Worm (Caenorhabditis elegans) whole organism, L1 larva: Measurements from ENCODE around the gene ncs-4.

Experiments used
- C16A3.4 ChIP-seq: fragments of 150-350 bp; optimal IDR thresholded peaks from 2 replicates; lab custom pipeline; 2014; ENCODE audit warnings: missing biosample characterization, missing genetic modification characterization
- C34B4.2 ChIP-seq: sonication (generic microtip); optimal IDR thresholded peaks from 2 replicates; lab custom pipeline; 2017; ENCODE audit warnings: mild to moderate bottlenecking, missing genetic modification characterization, missing compliant biosample characterization
- Y116A8C.19 ChIP-seq: sonication (generic microtip); optimal IDR thresholded peaks from 2 replicates; lab custom pipeline; 2016; ENCODE audit warnings: missing compliant biosample characterization, missing genetic modification characterization, borderline replicate concordance
- aha-1 ChIP-seq: fragments of 150-350 bp; optimal IDR thresholded peaks from 2 replicates; lab custom pipeline; 2014; ENCODE audit warnings: missing biosample characterization, missing genetic modification characterization
- alr-1 ChIP-seq: fragments of 200-800 bp; sonication (Bioruptor generic); optimal IDR thresholded peaks from 2 replicates; lab custom pipeline; 2018; ENCODE audit warnings: borderline replicate concordance, mild to moderate bottlenecking, missing genetic modification characterization, missing compliant biosample characterization
- blmp-1 ChIP-seq: fragments of 150-350 bp; optimal IDR thresholded peaks from 2 replicates; lab custom pipeline; 2014; ENCODE audit warnings: missing biosample characterization, missing genetic modification characterization
- ceh-63 ChIP-seq: fragments of 200-800 bp; sonication (Bioruptor generic); optimal IDR thresholded peaks from 2 replicates; lab custom pipeline; 2018; ENCODE audit warnings: mild to moderate bottlenecking, missing genetic modification characterization, missing compliant biosample characterization
- ceh-8 ChIP-seq: fragments of 200-800 bp; sonication (Bioruptor generic); optimal IDR thresholded peaks from 2 replicates; lab custom pipeline; 2018; ENCODE audit warnings: mild to moderate bottlenecking, missing genetic modification characterization, moderate library complexity, missing compliant biosample characterization
- ceh-82 ChIP-seq, 3 experiments: fragments of 150-350 bp in 1 of 3; sonication (generic microtip) in 2 of 3; optimal IDR thresholded peaks; 2 replicates each; lab custom pipeline; 2014 to 2017; ENCODE audit warnings: missing biosample characterization in 3 of 3, missing genetic modification characterization in 3 of 3
- ceh-88 ChIP-seq: fragments of 200-800 bp; sonication (Bioruptor generic); IDR thresholded peaks from 2 replicates; pipeline ENCODE4 v1.3.6; 2022; ENCODE audit warnings: missing genetic modification characterization, missing compliant biosample characterization
- ces-1 ChIP-seq: fragments of 150-350 bp; optimal IDR thresholded peaks from 2 replicates; lab custom pipeline; 2014; ENCODE audit warnings: missing biosample characterization, missing genetic modification reagents, missing genetic modification characterization
- dpl-1 ChIP-seq, 3 experiments: fragments of 150-350 bp in 2 of 3; sonication (generic microtip) in 1 of 3; optimal IDR thresholded peaks; 2 replicates each; lab custom pipeline; 2014 to 2017; ENCODE audit warnings: missing biosample characterization in 3 of 3, missing genetic modification characterization in 3 of 3, missing genetic modification reagents in 3 of 3
- egl-27 ChIP-seq, 2 experiments: fragments of 150-350 bp in 1 of 2; sonication (generic microtip); optimal IDR thresholded peaks; 3 replicates each; lab custom pipeline; 2017 to 2018; ENCODE audit warnings: missing biosample characterization in 2 of 2, missing genetic modification characterization in 2 of 2, missing genetic modification reagents in 2 of 2
- ets-5 ChIP-seq: fragments of 200-800 bp; sonication (Bioruptor generic); IDR thresholded peaks from 2 replicates; pipeline ENCODE4 v1.3.6; 2022; ENCODE audit warnings: missing genetic modification characterization, missing compliant biosample characterization
- fkh-10 ChIP-seq: sonication (generic microtip); optimal IDR thresholded peaks from 2 replicates; lab custom pipeline; 2017; ENCODE audit warnings: missing biosample characterization, missing genetic modification reagents, missing genetic modification characterization
- fkh-8 ChIP-seq: sonication (generic microtip); optimal IDR thresholded peaks from 2 replicates; lab custom pipeline; 2016; ENCODE audit warnings: mild to moderate bottlenecking, missing genetic modification characterization, missing compliant biosample characterization
- hlh-4 ChIP-seq: sonication (generic microtip); optimal IDR thresholded peaks from 2 replicates; lab custom pipeline; 2016; ENCODE audit warnings: mild to moderate bottlenecking, missing genetic modification characterization, missing compliant biosample characterization
- hpl-2 ChIP-seq: fragments of 150-350 bp; optimal IDR thresholded peaks from 2 replicates; lab custom pipeline; 2014; ENCODE audit warnings: missing biosample characterization, missing genetic modification reagents, missing genetic modification characterization
- irx-1 ChIP-seq: sonication (generic microtip); optimal IDR thresholded peaks from 2 replicates; lab custom pipeline; 2016; ENCODE audit warnings: missing genetic modification characterization, missing compliant biosample characterization
- isw-1 ChIP-seq: fragments of 200-800 bp; sonication (Bioruptor generic); IDR thresholded peaks from 2 replicates; pipeline ENCODE4 v1.3.6; 2022; ENCODE audit warnings: missing genetic modification characterization, missing compliant biosample characterization
- jun-1 ChIP-seq: fragments of 150-350 bp; optimal IDR thresholded peaks from 2 replicates; lab custom pipeline; 2014; ENCODE audit warnings: missing biosample characterization, missing genetic modification reagents, missing genetic modification characterization
- lin-13 ChIP-seq: fragments of 150-350 bp; optimal IDR thresholded peaks from 2 replicates; lab custom pipeline; 2014; ENCODE audit warnings: missing biosample characterization, missing genetic modification reagents, missing genetic modification characterization
- lin-14 ChIP-seq: fragments of 200-800 bp; sonication (Bioruptor generic); optimal IDR thresholded peaks from 2 replicates; lab custom pipeline; 2018; ENCODE audit warnings: mild to moderate bottlenecking, missing genetic modification characterization, moderate library complexity, missing compliant biosample characterization
- lin-15B ChIP-seq: fragments of 150-350 bp; sonication (generic microtip); optimal IDR thresholded peaks from 3 replicates; lab custom pipeline; 2014; ENCODE audit warnings: missing biosample characterization, missing genetic modification characterization
- lin-35 ChIP-seq, 2 experiments: fragments of 150-350 bp; optimal IDR thresholded peaks; 2 replicates each; lab custom pipeline; 2014; ENCODE audit warnings: missing biosample characterization in 2 of 2, missing genetic modification characterization in 2 of 2, missing genetic modification reagents in 2 of 2
- lsy-2 ChIP-seq, 2 experiments: fragments of 150-350 bp; optimal IDR thresholded peaks; 2 replicates each; lab custom pipeline; 2014; ENCODE audit warnings: missing biosample characterization in 2 of 2, missing genetic modification characterization in 2 of 2
- mdl-1 ChIP-seq, 2 experiments: fragments of 150-350 bp; optimal IDR thresholded peaks; 2 replicates each; lab custom pipeline; 2014 to 2017; ENCODE audit warnings: missing biosample characterization in 2 of 2, missing genetic modification characterization in 2 of 2, inconsistent platforms in 1 of 2
- nhr-12 ChIP-seq: sonication (generic microtip); optimal IDR thresholded peaks from 2 replicates; lab custom pipeline; 2017; ENCODE audit warnings: missing biosample characterization, missing genetic modification characterization
- nhr-20 ChIP-seq: sonication (generic microtip); optimal IDR thresholded peaks from 2 replicates; lab custom pipeline; 2016; ENCODE audit warnings: mild to moderate bottlenecking, missing genetic modification characterization, missing compliant biosample characterization
- nhr-237 ChIP-seq: fragments of 150-350 bp; optimal IDR thresholded peaks from 2 replicates; lab custom pipeline; 2014; ENCODE audit warnings: missing biosample characterization, missing genetic modification characterization
- nhr-28 ChIP-seq: fragments of 150-350 bp; optimal IDR thresholded peaks from 2 replicates; lab custom pipeline; 2014; ENCODE audit warnings: missing biosample characterization, missing genetic modification characterization
- nhr-71 ChIP-seq: sonication (generic microtip); optimal IDR thresholded peaks from 2 replicates; lab custom pipeline; 2016; ENCODE audit warnings: mild to moderate bottlenecking, missing genetic modification characterization, moderate library complexity, missing compliant biosample characterization
- nhr-76 ChIP-seq: sonication (generic microtip); optimal IDR thresholded peaks from 2 replicates; lab custom pipeline; 2017; ENCODE audit warnings: missing biosample characterization, missing genetic modification characterization
- nhr-84 ChIP-seq: sonication (generic microtip); optimal IDR thresholded peaks from 2 replicates; lab custom pipeline; 2017; ENCODE audit warnings: missing biosample characterization, missing genetic modification characterization
- pqm-1 ChIP-seq: sonication (generic microtip); optimal IDR thresholded peaks from 3 replicates; lab custom pipeline; 2017; ENCODE audit warnings: missing biosample characterization, missing genetic modification characterization
- skn-1 ChIP-seq: fragments of 150-350 bp; optimal IDR thresholded peaks from 2 replicates; lab custom pipeline; 2014; ENCODE audit warnings: missing biosample characterization, missing genetic modification characterization
- snpc-4 ChIP-seq: fragments of 150-350 bp; optimal IDR thresholded peaks from 2 replicates; lab custom pipeline; 2014; ENCODE audit warnings: missing biosample characterization, missing genetic modification characterization
- sup-37 ChIP-seq: fragments of 200-800 bp; sonication (Bioruptor generic); optimal IDR thresholded peaks from 2 replicates; lab custom pipeline; 2018; ENCODE audit warnings: mild to moderate bottlenecking, missing genetic modification characterization, missing compliant biosample characterization
- tlp-1 ChIP-seq: fragments of 150-350 bp; optimal IDR thresholded peaks from 2 replicates; lab custom pipeline; 2014; ENCODE audit warnings: missing biosample characterization, missing genetic modification characterization
- unc-130 ChIP-seq: fragments of 150-350 bp; optimal IDR thresholded peaks from 2 replicates; lab custom pipeline; 2017; ENCODE audit warnings: missing biosample characterization, missing genetic modification characterization, inconsistent platforms
- unc-62 ChIP-seq: fragments of 150-350 bp; optimal IDR thresholded peaks from 2 replicates; lab custom pipeline; 2014; ENCODE audit warnings: missing biosample characterization, missing genetic modification reagents, missing genetic modification characterization
- unc-86 ChIP-seq: sonication (generic microtip); optimal IDR thresholded peaks from 2 replicates; lab custom pipeline; 2016; ENCODE audit warnings: missing genetic modification characterization, missing compliant biosample characterization
- unc-98 ChIP-seq: fragments of 200-800 bp; sonication (Bioruptor generic); IDR thresholded peaks from 2 replicates; pipeline ENCODE4 v1.3.6; 2022; ENCODE audit warnings: missing genetic modification characterization, missing compliant biosample characterization
- vab-15 ChIP-seq: sonication (generic microtip); optimal IDR thresholded peaks from 2 replicates; lab custom pipeline; 2017; ENCODE audit warnings: missing genotype, mild to moderate bottlenecking, missing genetic modification characterization, missing compliant biosample characterization
- xbp-1 ChIP-seq: sonication (generic microtip); optimal IDR thresholded peaks from 2 replicates; lab custom pipeline; 2016; ENCODE audit warnings: missing genetic modification characterization, missing compliant biosample characterization
- ztf-11 ChIP-seq, 2 experiments: sonication (generic microtip); optimal IDR thresholded peaks; 2 replicates each; lab custom pipeline; 2016 to 2017; ENCODE audit warnings: missing genetic modification characterization in 2 of 2, missing biosample characterization in 1 of 2, missing compliant biosample characterization in 1 of 2
- ztf-4 ChIP-seq: fragments of 150-350 bp; optimal IDR thresholded peaks from 2 replicates; lab custom pipeline; 2014; ENCODE audit warnings: missing biosample characterization, missing genetic modification characterization

ncs-4 gene

ce11 chrX:10133082-10133481, 43.2 kb upstream of the ncs-4 start, which contains the start of gene unc-58:
Gene unc-58, minus strand, starts transcription at chrX:10133182.
- TF ChIP-seq vab-15 (tag; lab: Kevin White, UChicago) (no peak), C16A3.4 (tag; lab: Kevin White, UChicago) (no peak)
- TF ChIP-seq, all 84 proteins: peak for 0

ce11 chrX:10138494-10138893, 37.8 kb upstream of the ncs-4 start, which contains the start of gene moc-1:
Gene moc-1, minus strand, starts transcription at chrX:10138620.
- TF ChIP-seq nhr-71 (tag; lab: Kevin White, UChicago) (peak; percentile 28), C34B4.2 (no peak), fkh-8 (tag; lab: Kevin White, UChicago) (peak; percentile 45), skn-1 (peak; percentile 25), blmp-1 (tag; lab: Kevin White, UChicago) (peak; percentile 52)

- no peak for TF ChIP-seq snpc-4 (tag; lab: Kevin White, UChicago)
- TF ChIP-seq nhr-20: no peak
- TF ChIP-seq sup-37 (GFP tag; lab: Kevin White, UChicago): no peak
- TF ChIP-seq ceh-82 (tag; optimal IDR thresholded peaks at IDR 0.05; lab: Kevin White, UChicago): no peak
- TF ChIP-seq tlp-1: no peak
- TF ChIP-seq nhr-28: no peak
- TF ChIP-seq unc-130 (tag; lab: Kevin White, UChicago): no peak
- no peak for TF ChIP-seq hlh-4 (tag; lab: Kevin White, UChicago)
- no peak for TF ChIP-seq Y116A8C.19
Measured at ce11 chrX:10141264-10141663, 35.1 kb upstream of the ncs-4 start.

ce11 chrX:10141963-10142431, 34.3 kb upstream of the ncs-4 start, which contains the start of gene oac-14:
Gene oac-14, minus strand, starts transcription at chrX:10142013.
- TF ChIP-seq nhr-84 (tag; lab: Kevin White, UChicago) (no peak), lin-15B (tag; lab: Kevin White, UChicago) (no peak), egl-27 (tag; optimal IDR thresholded peaks at IDR 0.05; lab: Kevin White, UChicago) (no peak), sup-37 (GFP tag; lab: Kevin White, UChicago) (no peak), ceh-63 (GFP tag; lab: Kevin White, UChicago) (no peak), hlh-4 (tag; lab: Kevin White, UChicago) (no peak), nhr-28 (no peak), dpl-1 (GFP tag; optimal IDR thresholded peaks at IDR 0.05; lab: Kevin White, UChicago) (no peak), tlp-1 (no peak), fkh-10 (GFP tag; lab: Kevin White, UChicago) (no peak), isw-1 (no peak), lin-13 (GFP tag; lab: Kevin White, UChicago) (no peak), nhr-12 (tag; lab: Kevin White, UChicago) (no peak), nhr-237 (tag; lab: Kevin White, UChicago) (no peak), ceh-8 (no peak), ceh-88 (GFP tag; lab: Robert Waterston, UW) (no peak), ces-1 (GFP tag; lab: Kevin White, UChicago) (no peak), lin-14 (GFP tag; lab: Kevin White, UChicago) (peak; percentile 15), irx-1 (tag; lab: Kevin White, UChicago) (no peak), pqm-1 (tag; lab: Kevin White, UChicago) (peak; percentile 11), Y116A8C.19 (no peak), alr-1 (tag; lab: Kevin White, UChicago) (no peak), vab-15 (tag; lab: Kevin White, UChicago) (no peak), hpl-2 (GFP tag; lab: Kevin White, UChicago) (no peak), unc-98 (no peak), unc-62 (GFP tag; lab: Kevin White, UChicago) (no peak), lsy-2 (tag; optimal IDR thresholded peaks at IDR 0.05; lab: Kevin White, UChicago) (no peak), nhr-76 (tag; lab: Kevin White, UChicago) (no peak), nhr-20 (peak; percentile 73), jun-1 (peak; percentile 31), aha-1 (tag; lab: Kevin White, UChicago) (no peak), mdl-1 (tag; optimal IDR thresholded peaks at IDR 0.05; lab: Kevin White, UChicago) (no peak), lin-35 (GFP tag; optimal IDR thresholded peaks at IDR 0.05; lab: Kevin White, UChicago) (peak in 1 of 2 experiments; percentile 55), unc-86 (tag; lab: Kevin White, UChicago) (no peak), xbp-1 (tag; lab: Kevin White, UChicago) (no peak), ztf-4 (tag; lab: Kevin White, UChicago) (no peak), ets-5 (GFP tag; lab: Robert Waterston, UW) (no peak), C16A3.4 (tag; lab: Kevin White, UChicago) (no peak), ztf-11 (tag; optimal IDR thresholded peaks at IDR 0.05; lab: Kevin White, UChicago) (no peak)
